Fruit fly (Drosophila melanogaster) whole organism, prepupa: ENCODE measurements around the gene CG10232.

Experiments
- Blimp-1 ChIP-seq: fragments of 200-800 bp; sonication (Bioruptor generic); optimal IDR thresholded peaks from 3 replicates; lab custom pipeline; 2017; ENCODE audit warnings: missing biosample characterization, missing genetic modification characterization, mild to moderate bottlenecking, moderate library complexity, missing genetic modification reagents
- CG11294 ChIP-seq: fragments of 200-800 bp; sonication (Bioruptor generic); IDR thresholded peaks from 2 replicates; pipeline ENCODE4 v1.3.6; 2022; ENCODE audit warnings: missing biosample characterization, missing genetic modification characterization
- CG11762 ChIP-seq: fragments of 200-800 bp; sonication (Bioruptor generic); optimal IDR thresholded peaks from 3 replicates; lab custom pipeline; 2016; ENCODE audit warnings: missing biosample characterization, missing genetic modification characterization; ENCODE audit not compliant: insufficient read depth
- CG11902 ChIP-seq: fragments of 200-800 bp; sonication (Bioruptor generic); optimal IDR thresholded peaks from 3 replicates; lab custom pipeline; 2016; ENCODE audit warnings: missing biosample characterization, missing genetic modification characterization
- CG1621 ChIP-seq: fragments of 200-800 bp; sonication (Bioruptor generic); optimal IDR thresholded peaks from 3 replicates; lab custom pipeline; 2018; ENCODE audit warnings: missing biosample characterization, mild to moderate bottlenecking, missing genetic modification characterization
- CG31627 ChIP-seq: fragments of 200-800 bp; sonication (Bioruptor generic); optimal IDR thresholded peaks from 3 replicates; lab custom pipeline; 2016; ENCODE audit warnings: missing biosample characterization, missing genetic modification characterization
- CG32006 ChIP-seq: fragments of 200-800 bp; sonication (Bioruptor generic); optimal IDR thresholded peaks from 3 replicates; lab custom pipeline; 2017; ENCODE audit warnings: missing biosample characterization, mild to moderate bottlenecking, missing genetic modification characterization
- CG34406 ChIP-seq: fragments of 200-800 bp; sonication (Bioruptor generic); optimal IDR thresholded peaks from 3 replicates; lab custom pipeline; 2016; ENCODE audit warnings: missing biosample characterization, missing genetic modification characterization
- CG4318 ChIP-seq: fragments of 200-800 bp; sonication (Bioruptor generic); optimal IDR thresholded peaks from 3 replicates; lab custom pipeline; 2017; ENCODE audit warnings: missing biosample characterization, mild to moderate bottlenecking, missing genetic modification characterization
- CG6163 ChIP-seq: fragments of 200-800 bp; sonication (Bioruptor generic); IDR thresholded peaks from 3 replicates; pipeline ENCODE4 v1.3.6; 2022; ENCODE audit warnings: missing biosample characterization, missing genetic modification characterization
- CG6792 ChIP-seq: fragments of 200-800 bp; sonication (Bioruptor generic); optimal IDR thresholded peaks from 3 replicates; lab custom pipeline; 2016; ENCODE audit warnings: missing biosample characterization, missing genetic modification characterization
- CG6808 ChIP-seq: fragments of 200-800 bp; sonication (Bioruptor generic); optimal IDR thresholded peaks from 3 replicates; lab custom pipeline; 2017; ENCODE audit warnings: missing biosample characterization, missing genetic modification characterization, mild to moderate bottlenecking, moderate library complexity, missing genetic modification reagents
- CG6854 ChIP-seq: fragments of 200-800 bp; sonication (Bioruptor generic); optimal IDR thresholded peaks from 2 replicates; lab custom pipeline; 2017; ENCODE audit warnings: missing biosample characterization, mild to moderate bottlenecking, missing genetic modification characterization
- CG7368 ChIP-seq: fragments of 200-800 bp; sonication (Bioruptor generic); optimal IDR thresholded peaks from 3 replicates; lab custom pipeline; 2016; ENCODE audit warnings: missing biosample characterization, missing genetic modification characterization
- CG8119 ChIP-seq: fragments of 200-800 bp; sonication (Bioruptor generic); IDR thresholded peaks from 3 replicates; pipeline ENCODE4 v1.3.6; 2022; ENCODE audit warnings: missing biosample characterization, missing genetic modification characterization
- CG8319 ChIP-seq: fragments of 200-800 bp; sonication (Bioruptor generic); optimal IDR thresholded peaks from 3 replicates; lab custom pipeline; 2016; ENCODE audit warnings: missing biosample characterization, missing genetic modification characterization
- CG8632 ChIP-seq: fragments of 200-800 bp; sonication (Bioruptor generic); optimal IDR thresholded peaks from 3 replicates; lab custom pipeline; 2016; ENCODE audit warnings: missing biosample characterization, missing genetic modification characterization
- Eip75B ChIP-seq: fragments of 200-800 bp; sonication (Bioruptor generic); optimal IDR thresholded peaks from 3 replicates; lab custom pipeline; 2016; ENCODE audit warnings: missing biosample characterization, missing genetic modification characterization
- Eip78C ChIP-seq: fragments of 200-800 bp; sonication (Bioruptor generic); peaks from one replicate; lab custom pipeline; 2016; ENCODE audit warnings: missing biosample characterization, missing genetic modification characterization
- Eip93F ChIP-seq: fragments of 200-800 bp; sonication (Bioruptor generic); optimal IDR thresholded peaks from 2 replicates; lab custom pipeline; 2016; ENCODE audit warnings: missing biosample characterization, mild to moderate bottlenecking, missing genetic modification characterization
- Ets21C ChIP-seq: fragments of 200-800 bp; sonication (Bioruptor generic); optimal IDR thresholded peaks from 3 replicates; lab custom pipeline; 2016; ENCODE audit warnings: missing biosample characterization, missing genetic modification characterization
- Ets96B ChIP-seq: fragments of 200-800 bp; optimal IDR thresholded peaks from 2 replicates; lab custom pipeline; 2019; ENCODE audit warnings: missing biosample characterization, mild to moderate bottlenecking, missing genetic modification characterization, moderate library complexity
- Gug ChIP-seq: fragments of 200-800 bp; sonication (Bioruptor generic); IDR thresholded peaks from 2 replicates; pipeline ENCODE4 v1.3.6; 2022; ENCODE audit warnings: missing biosample characterization, missing genetic modification characterization
- Hr39 ChIP-seq: fragments of 200-800 bp; sonication (Bioruptor generic); optimal IDR thresholded peaks from 2 replicates; lab custom pipeline; 2016; ENCODE audit warnings: missing biosample characterization, missing genetic modification characterization
- Lpt ChIP-seq: fragments of 200-800 bp; sonication (Bioruptor generic); optimal IDR thresholded peaks from 3 replicates; lab custom pipeline; 2016; ENCODE audit warnings: missing biosample characterization, missing genetic modification characterization
- Met ChIP-seq: fragments of 200-800 bp; sonication (Bioruptor generic); optimal IDR thresholded peaks from 3 replicates; lab custom pipeline; 2016; ENCODE audit warnings: missing biosample characterization, missing genetic modification characterization
- OdsH ChIP-seq: fragments of 200-800 bp; sonication (Bioruptor generic); optimal IDR thresholded peaks from 3 replicates; lab custom pipeline; 2016; ENCODE audit warnings: missing biosample characterization, missing genetic modification characterization
- Smox ChIP-seq: fragments of 200-800 bp; sonication (Bioruptor generic); optimal IDR thresholded peaks from 3 replicates; lab custom pipeline; 2016; ENCODE audit warnings: missing biosample characterization, missing genetic modification characterization
- Sox102F ChIP-seq: fragments of 200-800 bp; sonication (Bioruptor generic); optimal IDR thresholded peaks from 2 replicates; lab custom pipeline; 2016; ENCODE audit warnings: missing biosample characterization, mild to moderate bottlenecking, missing genetic modification characterization
- Sox14 ChIP-seq: fragments of 200-800 bp; sonication (Bioruptor generic); optimal IDR thresholded peaks from 3 replicates; lab custom pipeline; 2016; ENCODE audit warnings: missing biosample characterization, missing genetic modification characterization
- Sox15 ChIP-seq: fragments of 200-800 bp; sonication (Bioruptor generic); optimal IDR thresholded peaks from 3 replicates; lab custom pipeline; 2016; ENCODE audit warnings: missing biosample characterization, missing genetic modification characterization
- achi ChIP-seq: fragments of 200-800 bp; sonication (Bioruptor generic); optimal IDR thresholded peaks from 3 replicates; lab custom pipeline; 2016; ENCODE audit warnings: missing biosample characterization, missing genetic modification characterization
- acj6 ChIP-seq: fragments of 200-800 bp; sonication (Bioruptor generic); optimal IDR thresholded peaks from 3 replicates; lab custom pipeline; 2016; ENCODE audit warnings: missing biosample characterization, missing genetic modification characterization
- dac ChIP-seq: fragments of 200-800 bp; sonication (Bioruptor generic); optimal IDR thresholded peaks from 2 replicates; lab custom pipeline; 2017; ENCODE audit warnings: missing biosample characterization, mild to moderate bottlenecking, missing genetic modification characterization
- dsx ChIP-seq: fragments of 200-800 bp; optimal IDR thresholded peaks from 3 replicates; lab custom pipeline; 2019; ENCODE audit warnings: missing biosample characterization, mild to moderate bottlenecking, missing genetic modification characterization, moderate library complexity; ENCODE audit not compliant: poor library complexity, severe bottlenecking
- eg ChIP-seq: fragments of 200-800 bp; sonication (Bioruptor generic); IDR thresholded peaks from 3 replicates; pipeline ENCODE4 v1.3.6; 2022; ENCODE audit warnings: missing biosample characterization, missing genetic modification characterization
- esn ChIP-seq: fragments of 200-800 bp; sonication (Bioruptor generic); optimal IDR thresholded peaks from 2 replicates; lab custom pipeline; 2016; ENCODE audit warnings: missing biosample characterization, mild to moderate bottlenecking, missing genetic modification characterization, moderate library complexity
- fd59A ChIP-seq: fragments of 200-800 bp; sonication (Bioruptor generic); optimal IDR thresholded peaks from 2 replicates; lab custom pipeline; 2017; ENCODE audit warnings: missing biosample characterization, mild to moderate bottlenecking, missing genetic modification characterization, missing genetic modification reagents
- fd85E ChIP-seq: fragments of 200-800 bp; sonication (Bioruptor generic); optimal IDR thresholded peaks from 3 replicates; lab custom pipeline; 2016; ENCODE audit warnings: missing biosample characterization, missing genetic modification characterization
- fkh ChIP-seq: fragments of 200-800 bp; sonication (Bioruptor generic); optimal IDR thresholded peaks from 3 replicates; lab custom pipeline; 2017; ENCODE audit warnings: missing biosample characterization, mild to moderate bottlenecking, missing genetic modification characterization, moderate library complexity
- net ChIP-seq: fragments of 200-800 bp; sonication (Bioruptor generic); optimal IDR thresholded peaks from 3 replicates; lab custom pipeline; 2016; ENCODE audit warnings: missing biosample characterization, missing genetic modification characterization
- pdm3 ChIP-seq: fragments of 200-800 bp; sonication (Bioruptor generic); optimal IDR thresholded peaks from 3 replicates; lab custom pipeline; 2016; ENCODE audit warnings: missing biosample characterization, missing genetic modification characterization
- salr ChIP-seq, 2 experiments: fragments of 200-800 bp; sonication (Bioruptor generic); optimal IDR thresholded peaks; 3 replicates each; lab custom pipeline; 2016 to 2018; ENCODE audit warnings: missing biosample characterization in 2 of 2, missing genetic modification characterization in 2 of 2, mild to moderate bottlenecking in 1 of 2
- spab ChIP-seq: fragments of 200-800 bp; sonication (Bioruptor generic); optimal IDR thresholded peaks from 2 replicates; lab custom pipeline; 2017; ENCODE audit warnings: missing biosample characterization, mild to moderate bottlenecking, missing genetic modification characterization, missing genetic modification reagents
- svp ChIP-seq: fragments of 200-800 bp; sonication (Bioruptor generic); peaks from one replicate; lab custom pipeline; 2016; ENCODE audit warnings: missing biosample characterization, missing genetic modification characterization
- topi ChIP-seq: fragments of 200-800 bp; sonication (Bioruptor generic); optimal IDR thresholded peaks from 3 replicates; lab custom pipeline; 2016; ENCODE audit warnings: missing biosample characterization, missing genetic modification characterization
- vri ChIP-seq: fragments of 200-800 bp; sonication (Bioruptor generic); optimal IDR thresholded peaks from 3 replicates; lab custom pipeline; 2016; ENCODE audit warnings: missing biosample characterization, mild to moderate bottlenecking, missing genetic modification characterization

The CG10232 gene

DNA sequence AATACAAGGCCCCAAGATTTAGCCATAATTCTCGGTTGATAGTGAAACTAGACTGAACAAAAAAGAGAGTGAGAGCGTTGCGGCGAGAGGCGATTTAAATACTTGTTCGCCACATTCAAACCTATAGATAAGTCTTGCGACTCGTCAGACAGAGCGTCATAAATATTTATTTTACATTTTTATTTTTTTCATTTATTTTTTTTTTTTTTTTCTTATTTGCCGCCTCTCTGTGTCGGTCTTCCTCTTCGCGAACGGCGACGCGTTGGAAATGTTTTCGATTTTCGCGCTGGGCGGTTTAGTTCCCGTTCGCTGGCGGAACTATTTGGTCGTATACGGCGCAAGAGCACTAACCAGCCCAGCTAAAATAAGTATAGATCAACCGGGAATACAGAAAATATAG is 6.7 kb upstream of the CG10232 start (continued):
- TF ChIP-seq fd59A (no peak), CG6854 (GFP tag; lab: Kevin White, UChicago) (no peak), spab (GFP tag; lab: Kevin White, UChicago) (peak; percentile 6), OdsH (GFP tag; lab: Kevin White, UChicago) (no peak), CG8119 (GFP tag; lab: Robert Waterston, UW) (peak; percentile 74; the same call in 2 of the 3 replicates), net (peak; percentile 33), Sox102F (GFP tag; lab: Kevin White, UChicago) (no peak)

DNA sequence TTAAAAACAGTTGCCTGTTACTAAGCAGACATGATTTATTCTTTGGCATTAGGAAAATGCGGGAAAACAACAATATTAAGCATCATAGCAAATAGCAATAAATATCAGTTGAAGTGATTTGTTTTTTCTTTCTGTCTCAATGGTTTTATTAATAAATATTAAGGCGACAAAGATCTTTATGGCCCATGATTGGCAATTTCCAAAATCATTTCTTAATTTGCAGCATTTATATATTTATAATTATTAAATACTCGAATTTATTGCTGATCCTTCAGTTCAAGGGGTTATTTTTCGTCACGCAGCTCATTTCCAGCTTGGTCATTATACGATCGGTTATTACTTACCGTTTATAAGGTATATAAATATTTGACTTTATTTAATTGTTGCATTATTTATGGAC is 6.2 kb upstream of the CG10232 start:
- no peak for TF ChIP-seq Sox15 (GFP tag; lab: Kevin White, UChicago)
- TF ChIP-seq Eip78C (GFP tag; lab: Kevin White, UChicago): no peak
- no peak for TF ChIP-seq eg

DNA sequence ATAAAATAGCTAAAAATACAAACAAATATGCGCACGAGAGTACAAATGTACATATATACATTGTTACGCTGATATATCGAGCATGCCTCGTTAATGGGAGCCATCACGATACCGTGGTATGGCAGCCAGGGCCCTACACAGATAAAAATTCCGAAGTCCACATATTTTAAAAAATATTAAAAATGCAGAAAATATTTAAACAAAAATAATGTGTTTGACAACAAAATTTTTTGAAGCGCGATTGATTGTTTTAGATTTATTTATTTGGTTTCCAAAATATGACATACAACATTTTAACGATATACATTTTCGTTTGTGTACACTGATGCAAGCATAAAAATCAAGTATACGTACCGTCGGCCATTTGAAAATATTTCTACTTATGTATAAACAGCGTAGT is 5.3 kb upstream of the CG10232 start:
- TF ChIP-seq Met (GFP tag; lab: Kevin White, UChicago) (peak; percentile 68), eg (peak; percentile 86), CG11902 (peak; percentile 33), svp (peak; percentile 84), esn (peak; percentile 78), Eip75B (GFP tag; lab: Kevin White, UChicago) (peak; percentile 67), achi (GFP tag; lab: Kevin White, UChicago) (peak; percentile 69), CG34406 (GFP tag; lab: Kevin White, UChicago) (peak; percentile 61), fd59A (peak; percentile 20), CG31627 (peak; percentile 58), Lpt (GFP tag; lab: Kevin White, UChicago) (peak; percentile 47), vri (GFP tag; lab: Kevin White, UChicago) (peak; percentile 50), Ets21C (GFP tag; lab: Kevin White, UChicago) (peak; percentile 29), CG6163 (GFP tag; lab: Robert Waterston, UW) (peak; percentile 78), Gug (GFP tag; lab: Robert Waterston, UW) (peak; percentile 81), Ets96B (peak; percentile 62), OdsH (GFP tag; lab: Kevin White, UChicago) (peak; percentile 76), Eip93F (GFP tag; lab: Kevin White, UChicago) (no peak), fkh (GFP tag; lab: Kevin White, UChicago) (peak; percentile 54), CG11294 (GFP tag; lab: Robert Waterston, UW) (peak; percentile 70), acj6 (peak; percentile 63), CG8319 (GFP tag; lab: Kevin White, UChicago) (peak; percentile 43), Blimp-1 (GFP tag; lab: Kevin White, UChicago) (no peak), CG6792 (GFP tag; lab: Kevin White, UChicago) (peak; percentile 61), CG8632 (peak; percentile 53), CG6854 (GFP tag; lab: Kevin White, UChicago) (no peak), salr (GFP tag; optimal IDR thresholded peaks at IDR 0.05; lab: Kevin White, UChicago) (peak in 1 of 2 experiments; percentile 70), Sox102F (GFP tag; lab: Kevin White, UChicago) (peak; percentile 69), spab (GFP tag; lab: Kevin White, UChicago) (peak; percentile 23), CG6808 (GFP tag; lab: Kevin White, UChicago) (peak; percentile 61), Sox14 (GFP tag; lab: Kevin White, UChicago) (peak; percentile 66), CG7368 (GFP tag; lab: Kevin White, UChicago) (peak; percentile 46), fd85E (GFP tag; lab: Kevin White, UChicago) (peak; percentile 20), Eip78C (GFP tag; lab: Kevin White, UChicago) (peak; percentile 93), CG11762 (GFP tag; lab: Kevin White, UChicago) (peak; percentile 5), dsx (peak; percentile 47), dac (GFP tag; lab: Kevin White, UChicago) (peak; percentile 8), CG4318 (GFP tag; lab: Kevin White, UChicago) (peak; percentile 33), net (peak; percentile 79), pdm3 (peak; percentile 74), Smox (GFP tag; lab: Kevin White, UChicago) (peak; percentile 65), CG32006 (GFP tag; lab: Kevin White, UChicago) (peak; percentile 84), CG1621 (peak; percentile 16), Hr39 (GFP tag; lab: Kevin White, UChicago) (peak; percentile 65), topi (GFP tag; lab: Kevin White, UChicago) (peak; percentile 62)
